Fruit fly (Drosophila melanogaster) whole organism, embryonic: ENCODE data around the gene CG43993.

ENCODE experiments used
- Antp ChIP-seq: fragments of 200-800 bp; sonication (Bioruptor generic); optimal IDR thresholded peaks from 3 replicates; lab custom pipeline; 2016; ENCODE audit warnings: missing biosample characterization, missing genetic modification characterization
- Atf6 ChIP-seq: fragments of 200-800 bp; sonication (Bioruptor generic); IDR thresholded peaks from 2 replicates; pipeline ENCODE4 v1.3.6; 2022; ENCODE audit warnings: missing biosample characterization, missing genetic modification characterization
- CG11093 ChIP-seq: fragments of 200-800 bp; sonication (Bioruptor generic); IDR thresholded peaks from 3 replicates; pipeline ENCODE4 v1.3.6; 2022; ENCODE audit warnings: missing biosample characterization, missing genetic modification characterization
- CG14441 ChIP-seq: fragments of 200-800 bp; sonication (Bioruptor generic); IDR thresholded peaks from 2 replicates; pipeline ENCODE4 v1.3.6; 2022; ENCODE audit warnings: missing biosample characterization, missing genetic modification characterization
- CG15011 ChIP-seq: fragments of 200-800 bp; sonication (Bioruptor generic); optimal IDR thresholded peaks from 3 replicates; lab custom pipeline; 2018; ENCODE audit warnings: missing biosample characterization, mild to moderate bottlenecking, missing genetic modification characterization
- CG1529 ChIP-seq: fragments of 200-800 bp; sonication (Bioruptor generic); optimal IDR thresholded peaks from 3 replicates; lab custom pipeline; 2018; ENCODE audit warnings: missing biosample characterization, missing genetic modification characterization
- CG16815 ChIP-seq: fragments of 200-800 bp; sonication (Bioruptor generic); optimal IDR thresholded peaks from 3 replicates; lab custom pipeline; 2017; ENCODE audit warnings: missing biosample characterization, mild to moderate bottlenecking, missing genetic modification characterization
- CG17186 ChIP-seq: fragments of 200-800 bp; sonication (Bioruptor generic); optimal IDR thresholded peaks from 3 replicates; lab custom pipeline; 2017; ENCODE audit warnings: missing biosample characterization, missing genetic modification reagents, missing genetic modification characterization
- CG31441 ChIP-seq: fragments of 200-800 bp; sonication (Bioruptor generic); IDR thresholded peaks from 2 replicates; pipeline ENCODE4 v1.3.6; 2022; ENCODE audit warnings: missing biosample characterization, missing genetic modification characterization
- CG3163 ChIP-seq: fragments of 200-800 bp; sonication (Bioruptor generic); optimal IDR thresholded peaks from 3 replicates; lab custom pipeline; 2016; ENCODE audit warnings: missing biosample characterization, missing genetic modification characterization
- CG4404 ChIP-seq: fragments of 200-800 bp; sonication (Bioruptor generic); IDR thresholded peaks from 2 replicates; pipeline ENCODE4 v1.3.6; 2022; ENCODE audit warnings: missing biosample characterization, missing genetic modification characterization
- CG6689 ChIP-seq: fragments of 200-800 bp; sonication (Bioruptor generic); IDR thresholded peaks from 2 replicates; pipeline ENCODE4 v1.3.6; 2022; ENCODE audit warnings: missing biosample characterization, missing genetic modification characterization
- CG7357 ChIP-seq: fragments of 200-800 bp; sonication (Bioruptor generic); IDR thresholded peaks from 3 replicates; pipeline ENCODE4 v1.3.6; 2022; ENCODE audit warnings: missing biosample characterization, missing genetic modification characterization
- CG8359 ChIP-seq: fragments of 200-800 bp; sonication (Bioruptor generic); optimal IDR thresholded peaks from 2 replicates; lab custom pipeline; 2017; ENCODE audit warnings: missing biosample characterization, mild to moderate bottlenecking, missing genetic modification characterization, borderline replicate concordance
- CG8924 ChIP-seq: fragments of 200-800 bp; optimal IDR thresholded peaks from 3 replicates; lab custom pipeline; 2019; ENCODE audit warnings: missing biosample characterization, mild to moderate bottlenecking, missing genetic modification characterization, moderate library complexity
- Camta ChIP-seq: fragments of 200-800 bp; sonication (Bioruptor generic); optimal IDR thresholded peaks from 2 replicates; lab custom pipeline; 2016; ENCODE audit warnings: missing biosample characterization, missing genetic modification characterization
- CrebB ChIP-seq: fragments of 200-800 bp; sonication (Bioruptor generic); optimal IDR thresholded peaks from 3 replicates; lab custom pipeline; 2018; ENCODE audit warnings: missing biosample characterization, mild to moderate bottlenecking, missing genetic modification characterization
- Dp ChIP-seq: fragments of 200-800 bp; sonication (Bioruptor generic); optimal IDR thresholded peaks from 2 replicates; lab custom pipeline; 2018; ENCODE audit warnings: missing biosample characterization, mild to moderate bottlenecking, missing genetic modification characterization, moderate library complexity
- Dref ChIP-seq: fragments of 200-800 bp; sonication (Bioruptor generic); IDR thresholded peaks from 2 replicates; pipeline ENCODE4 v1.3.6; 2022; ENCODE audit warnings: missing biosample characterization, missing genetic modification characterization
- E2f1 ChIP-seq: fragments of 200-800 bp; sonication (Bioruptor generic); IDR thresholded peaks from 2 replicates; pipeline ENCODE4 v1.3.6; 2022; ENCODE audit warnings: missing biosample characterization, missing genetic modification characterization
- Gsc ChIP-seq: fragments of 200-800 bp; sonication (Bioruptor generic); IDR thresholded peaks from 2 replicates; pipeline ENCODE4 v1.3.6; 2022; ENCODE audit warnings: missing biosample characterization, missing genetic modification characterization
- Nf-YC ChIP-seq: fragments of 200-800 bp; optimal IDR thresholded peaks from 3 replicates; lab custom pipeline; 2019; ENCODE audit warnings: missing biosample characterization, mild to moderate bottlenecking, missing genetic modification characterization, moderate library complexity
- Oaz ChIP-seq: fragments of 200-800 bp; sonication (Bioruptor generic); IDR thresholded peaks from 2 replicates; pipeline ENCODE4 v1.3.6; 2022; ENCODE audit warnings: missing biosample characterization, missing genetic modification characterization
- Spps ChIP-seq: fragments of 200-800 bp; sonication (Bioruptor generic); optimal IDR thresholded peaks from 2 replicates; lab custom pipeline; 2018; ENCODE audit warnings: missing biosample characterization, mild to moderate bottlenecking, missing genetic modification characterization
- Vsx1 ChIP-seq: fragments of 200-800 bp; sonication (Bioruptor generic); optimal IDR thresholded peaks from 2 replicates; lab custom pipeline; 2017; ENCODE audit warnings: missing biosample characterization, mild to moderate bottlenecking, missing genetic modification characterization, missing genetic modification reagents
- abd-A ChIP-seq: fragments of 200-800 bp; sonication (Bioruptor generic); optimal IDR thresholded peaks from 3 replicates; lab custom pipeline; 2019; ENCODE audit warnings: missing biosample characterization, mild to moderate bottlenecking, missing genetic modification characterization, moderate library complexity
- al ChIP-seq: fragments of 200-800 bp; sonication (Bioruptor generic); IDR thresholded peaks from 2 replicates; pipeline ENCODE4 v1.3.6; 2022; ENCODE audit warnings: missing biosample characterization, missing genetic modification characterization
- ase ChIP-seq: fragments of 200-800 bp; sonication (Bioruptor generic); IDR thresholded peaks from 3 replicates; pipeline ENCODE4 v1.3.6; 2022; ENCODE audit warnings: missing biosample characterization, missing genetic modification characterization
- ato ChIP-seq: fragments of 200-800 bp; sonication (Bioruptor generic); IDR thresholded peaks from 2 replicates; pipeline ENCODE4 v1.3.6; 2022; ENCODE audit warnings: missing biosample characterization, missing genetic modification characterization; ENCODE audit not compliant: partially characterized antibody
- caup ChIP-seq: fragments of 200-800 bp; sonication (Bioruptor generic); optimal IDR thresholded peaks from 3 replicates; lab custom pipeline; 2017; ENCODE audit warnings: missing biosample characterization, mild to moderate bottlenecking, missing genetic modification characterization, moderate library complexity; ENCODE audit not compliant: severe bottlenecking
- croc ChIP-seq: fragments of 200-800 bp; sonication (Bioruptor generic); conservative IDR thresholded peaks from 3 replicates; pipeline ENCODE4 v1.3.6; 2022; ENCODE audit warnings: missing biosample characterization, missing genetic modification characterization
- emc ChIP-seq: fragments of 200-800 bp; sonication (Bioruptor generic); optimal IDR thresholded peaks from 2 replicates; lab custom pipeline; 2016; ENCODE audit warnings: missing biosample characterization, missing genetic modification characterization
- ems ChIP-seq: fragments of 200-800 bp; sonication (Bioruptor generic); optimal IDR thresholded peaks from 3 replicates; lab custom pipeline; 2016; ENCODE audit warnings: missing biosample characterization, missing genetic modification characterization
- eve ChIP-seq, 2 experiments: fragments of >200 bp; optimal IDR thresholded peaks; 2 replicates each; lab custom pipeline; 2017; ENCODE audit warnings: missing biosample characterization in 2 of 2, missing genetic modification characterization in 2 of 2
- ftz-f1 ChIP-seq: fragments of 200-800 bp; sonication (Bioruptor generic); optimal IDR thresholded peaks from 2 replicates; lab custom pipeline; 2016; ENCODE audit warnings: missing biosample characterization, missing genetic modification characterization
- gcm2 ChIP-seq: fragments of 200-800 bp; sonication (Bioruptor generic); optimal IDR thresholded peaks from 2 replicates; lab custom pipeline; 2016; ENCODE audit warnings: missing biosample characterization, missing genetic modification characterization
- gsb-n ChIP-seq: fragments of 200-800 bp; sonication (Bioruptor generic); optimal IDR thresholded peaks from 3 replicates; lab custom pipeline; 2018; ENCODE audit warnings: missing biosample characterization, mild to moderate bottlenecking, missing genetic modification characterization
- insv ChIP-seq, 2 experiments: fragments of 200-800 bp; sonication (Bioruptor generic); optimal IDR thresholded peaks; 3 replicates each; lab custom pipeline; 2016 to 2018; ENCODE audit warnings: missing biosample characterization in 2 of 2, missing genetic modification characterization in 2 of 2
- ken ChIP-seq: fragments of 200-800 bp; sonication (Bioruptor generic); IDR thresholded peaks from 3 replicates; pipeline ENCODE4 v1.3.6; 2022; ENCODE audit warnings: missing biosample characterization, missing genetic modification characterization
- lab ChIP-seq: fragments of 200-800 bp; sonication (Bioruptor generic); optimal IDR thresholded peaks from 3 replicates; lab custom pipeline; 2017; ENCODE audit warnings: missing biosample characterization, missing genetic modification characterization, mild to moderate bottlenecking, moderate library complexity, missing genetic modification reagents
- lmd ChIP-seq: fragments of 200-800 bp; sonication (Bioruptor generic); IDR thresholded peaks from 2 replicates; pipeline ENCODE4 v1.3.6; 2022; ENCODE audit warnings: missing biosample characterization, missing genetic modification characterization
- nom ChIP-seq: fragments of 200-800 bp; sonication (Bioruptor generic); optimal IDR thresholded peaks from 2 replicates; lab custom pipeline; 2017; ENCODE audit warnings: missing biosample characterization, missing genetic modification characterization, mild to moderate bottlenecking, moderate library complexity, missing genetic modification reagents
- onecut ChIP-seq: fragments of 200-800 bp; sonication (Bioruptor generic); IDR thresholded peaks from 2 replicates; pipeline ENCODE4 v1.3.6; 2022; ENCODE audit warnings: missing biosample characterization, missing genetic modification characterization
- prd ChIP-seq, 3 experiments: fragments of >200 bp in 2 of 3; fragments of 200-800 bp in 1 of 3; sonication (Bioruptor generic) in 1 of 3; optimal IDR thresholded peaks in 2 of 3; IDR thresholded peaks in 1 of 3; 2 replicates in 2 of 3; 3 replicates in 1 of 3; pipeline versions ENCODE4 v1.3.6 to Lab custom; 2017 to 2022; ENCODE audit warnings: missing biosample characterization in 1 of 3, missing genetic modification characterization in 1 of 3
- ro ChIP-seq: fragments of 200-800 bp; sonication (Bioruptor generic); IDR thresholded peaks from 2 replicates; pipeline ENCODE4 v1.3.6; 2022; ENCODE audit warnings: missing biosample characterization, missing genetic modification characterization
- slp2 ChIP-seq: fragments of 200-800 bp; sonication (Bioruptor generic); optimal IDR thresholded peaks from 2 replicates; lab custom pipeline; 2016; ENCODE audit warnings: missing biosample characterization, missing genetic modification characterization
- sob ChIP-seq: fragments of 200-800 bp; sonication (Bioruptor generic); IDR thresholded peaks from 2 replicates; pipeline ENCODE4 v1.3.6; 2022; ENCODE audit warnings: missing biosample characterization, missing genetic modification characterization
- wek ChIP-seq: fragments of 200-800 bp; sonication (Bioruptor generic); optimal IDR thresholded peaks from 3 replicates; lab custom pipeline; 2018; ENCODE audit warnings: missing biosample characterization, mild to moderate bottlenecking, missing genetic modification characterization, moderate library complexity

The CG43993 gene

DNA sequence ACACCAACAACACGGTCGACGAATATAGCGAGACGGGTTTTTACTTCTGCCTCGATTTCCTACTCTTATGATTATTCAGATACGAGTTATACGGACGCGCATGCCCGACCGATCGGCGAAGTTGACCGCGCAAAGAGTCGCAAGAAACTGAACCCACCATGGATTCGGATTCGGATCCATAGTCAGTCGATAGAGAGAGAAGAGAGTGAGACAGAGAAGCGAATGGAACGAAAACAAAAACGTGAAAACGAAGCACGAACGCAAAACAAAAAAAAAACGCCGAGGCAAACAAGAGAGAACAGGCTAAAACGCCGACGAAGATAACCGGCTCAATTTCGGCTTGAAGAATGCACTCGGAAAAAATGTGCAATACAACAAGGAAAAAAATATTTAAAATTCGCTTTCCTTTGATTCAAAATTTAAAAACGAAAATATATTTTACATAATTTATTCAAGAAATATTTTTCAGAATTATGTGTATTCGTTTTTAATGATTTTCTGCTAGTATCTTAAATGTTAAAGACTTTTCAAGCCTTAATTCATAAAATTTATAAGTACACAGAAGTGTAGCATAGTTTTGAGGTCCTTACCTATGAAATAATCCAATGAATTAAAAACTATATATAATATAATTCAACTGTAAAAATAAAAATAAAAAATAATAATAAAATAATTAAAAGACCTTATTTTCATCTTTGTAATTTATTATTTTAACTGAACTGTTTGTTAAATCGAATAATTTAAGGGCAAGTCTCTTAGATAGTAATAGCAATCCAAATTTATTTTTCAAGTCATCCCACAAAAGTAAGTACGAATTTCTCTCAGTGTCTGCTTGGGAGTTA is 49.5 kb downstream of the CG43993 start, which contains the start of gene Sema5c (continued):
- TF ChIP-seq insv (GFP tag; optimal IDR thresholded peaks at IDR 0.05; lab: Kevin White, UChicago): no peak
- no peak for TF ChIP-seq emc (GFP tag; lab: Kevin White, UChicago)
- no peak for TF ChIP-seq prd (optimal IDR thresholded peaks at IDR 0.05; lab: Kevin White, UChicago)
- TF ChIP-seq prd (GFP tag; IDR thresholded peaks at IDR 0.05; lab: Robert Waterston, UW): peak; percentile 67; the same call in 1 of the 3 replicates
- TF ChIP-seq onecut (GFP tag; lab: Robert Waterston, UW): peak; percentile 27
- no peak for TF ChIP-seq slp2 (GFP tag; lab: Kevin White, UChicago)
- TF ChIP-seq CrebB (tag; lab: Kevin White, UChicago): no peak
- no peak for TF ChIP-seq ro (GFP tag; lab: Robert Waterston, UW)
- TF ChIP-seq lmd: peak; percentile 40
- no peak for TF ChIP-seq Dp (GFP tag; lab: Kevin White, UChicago)
- TF ChIP-seq CG8359 (GFP tag; lab: Kevin White, UChicago): peak; percentile 34
- no peak; the same call in 2 of the 3 replicates for TF ChIP-seq ken (GFP tag; lab: Robert Waterston, UW)
- no peak for TF ChIP-seq CG15011 (GFP tag; lab: Kevin White, UChicago)
- no peak; the same call in 1 of the 2 replicates for TF ChIP-seq ato (GFP tag; lab: Robert Waterston, UW)
- peak; percentile 71 for TF ChIP-seq CG16815
- TF ChIP-seq wek (GFP tag; lab: Kevin White, UChicago): no peak
- TF ChIP-seq ftz-f1 (GFP tag; lab: Kevin White, UChicago): peak; percentile 58
- peak; percentile 66 for TF ChIP-seq CG4404 (GFP tag; lab: Robert Waterston, UW)
- peak; percentile 51; the same call in 2 of the 3 replicates for TF ChIP-seq croc
- TF ChIP-seq E2f1 (GFP tag; lab: Robert Waterston, UW): peak; percentile 52; the same call in 1 of the 2 replicates
- TF ChIP-seq CG31441 (GFP tag; lab: Robert Waterston, UW): peak; percentile 82
- TF ChIP-seq CG7357 (GFP tag; lab: Robert Waterston, UW): peak; percentile 44; the same call in 1 of the 3 replicates
- peak; percentile 51; the same call in 1 of the 2 replicates for TF ChIP-seq sob (GFP tag; lab: Robert Waterston, UW)
- no peak for TF ChIP-seq ems (GFP tag; lab: Kevin White, UChicago)
- no peak for TF ChIP-seq gcm2 (GFP tag; lab: Kevin White, UChicago)
- TF ChIP-seq Camta (GFP tag; lab: Kevin White, UChicago): no peak
- no peak for TF ChIP-seq CG17186
- TF ChIP-seq Antp (GFP tag; lab: Kevin White, UChicago): peak; percentile 17
- peak; percentile 40 for TF ChIP-seq lab (GFP tag; lab: Kevin White, UChicago)
- peak; percentile 50; the same call in 1 of the 3 replicates for TF ChIP-seq ase
- TF ChIP-seq CG1529 (GFP tag; lab: Kevin White, UChicago): peak; percentile 23
- peak; percentile 44 for TF ChIP-seq caup
- TF ChIP-seq al (GFP tag; lab: Robert Waterston, UW): peak; percentile 53
- peak; percentile 42; the same call in 1 of the 2 replicates for TF ChIP-seq CG6689 (GFP tag; lab: Robert Waterston, UW)
- no peak for TF ChIP-seq eve (GFP tag; optimal IDR thresholded peaks at IDR 0.05; lab: Kevin White, UChicago)
- TF ChIP-seq Oaz (GFP tag; lab: Robert Waterston, UW): no peak
- TF ChIP-seq CG8924 (tag; lab: Kevin White, UChicago): peak; percentile 87
- peak; percentile 56 for TF ChIP-seq CG14441 (GFP tag; lab: Robert Waterston, UW)
- TF ChIP-seq Nf-YC: peak; percentile 57
- TF ChIP-seq CG11093 (GFP tag; lab: Robert Waterston, UW): 0 out of 3 replicates have a peak, but pooled peaks have one; percentile 39
- TF ChIP-seq abd-A (tag; lab: Kevin White, UChicago): peak; percentile 43
- TF ChIP-seq Dref (GFP tag; lab: Robert Waterston, UW): no peak
- TF ChIP-seq CG3163 (GFP tag; lab: Kevin White, UChicago): peak; percentile 88
- peak; percentile 39 for TF ChIP-seq Vsx1 (GFP tag; lab: Kevin White, UChicago)
- peak; percentile 66 for TF ChIP-seq gsb-n (tag; lab: Kevin White, UChicago)
- TF ChIP-seq Gsc (GFP tag; lab: Robert Waterston, UW): no peak
- TF ChIP-seq nom (GFP tag; lab: Kevin White, UChicago): peak; percentile 48
- peak; percentile 50; the same call in 1 of the 2 replicates for TF ChIP-seq Atf6
- peak; percentile 53 for TF ChIP-seq Spps
